Fruit fly (Drosophila melanogaster) whole organism, adult: Measurements from ENCODE around the gene CG10466.

Experiments
- CG33017 ChIP-seq: fragments of 200-800 bp; sonication (Bioruptor generic); optimal IDR thresholded peaks from 2 replicates; lab custom pipeline; 2018; ENCODE audit warnings: missing biosample characterization, mild to moderate bottlenecking, missing genetic modification characterization, moderate library complexity
- Clk ChIP-seq: fragments of 200-800 bp; sonication (Bioruptor generic); optimal IDR thresholded peaks from 2 replicates; lab custom pipeline; 2017; ENCODE audit warnings: missing biosample characterization, missing genetic modification characterization

DNA sequence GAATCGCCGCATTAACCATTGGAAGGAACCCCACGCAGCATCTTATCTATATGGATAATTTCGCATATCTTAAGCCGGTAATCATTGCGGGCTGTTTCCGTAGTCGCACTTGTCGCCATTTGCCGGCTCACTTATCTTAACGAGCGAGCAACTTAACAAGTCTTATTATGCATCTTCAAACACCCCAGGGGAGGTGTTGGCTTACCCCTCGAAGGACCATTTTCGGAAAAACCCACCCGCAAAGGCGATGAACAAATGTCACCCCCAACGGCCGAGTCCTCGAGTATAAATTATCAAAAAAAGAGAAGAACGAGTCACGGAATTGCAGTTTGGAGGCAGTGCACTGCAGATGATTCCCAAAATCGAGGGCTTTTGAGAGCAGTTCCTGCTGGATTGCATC is 37.4 kb downstream of the CG10466 start:
- TF ChIP-seq CG33017 (tag; lab: Kevin White, UChicago) (no peak), Clk (GFP tag; lab: Kevin White, UChicago) (no peak)
